Fruit fly (Drosophila melanogaster): ENCODE data around the gene Kap-alpha3.

Kap-alpha3 gene

DNA sequence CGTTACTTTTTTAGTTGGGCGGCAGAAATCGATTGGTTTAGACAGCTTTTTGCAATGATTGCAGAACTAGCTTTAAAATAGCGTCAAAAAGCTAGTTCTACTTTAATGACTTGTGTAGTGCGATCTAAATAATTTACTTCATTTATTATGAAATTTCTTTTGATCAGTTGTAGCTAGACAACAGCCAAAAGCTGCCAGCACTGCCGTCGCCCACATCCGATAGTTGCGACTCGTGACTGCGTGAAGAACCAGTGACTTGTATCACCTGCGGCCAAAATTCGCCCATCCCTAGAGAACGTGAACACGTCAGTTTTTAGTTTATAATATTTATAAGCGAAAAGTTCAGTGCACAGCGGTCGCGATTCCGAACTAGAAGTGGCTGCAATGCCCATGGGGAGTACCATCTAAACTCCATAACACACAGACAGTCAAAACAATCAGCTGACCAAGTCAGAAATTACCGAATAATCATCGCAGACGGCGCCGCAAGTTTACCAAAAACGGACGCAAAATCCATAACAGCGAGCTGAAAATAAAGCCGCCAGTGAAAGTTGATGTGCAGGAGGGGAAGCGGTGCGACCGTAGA is 9.2 kb upstream of the Kap-alpha3 start, which contains the start of gene P58IPK (continued):
- peak; percentile 45 for TF ChIP-seq Side (GFP tag; optimal IDR thresholded peaks at IDR 0.05)
- peak; percentile 80 for TF ChIP-seq CG30403 (GFP tag; optimal IDR thresholded peaks at IDR 0.05)
- TF ChIP-seq vvl (GFP tag; IDR thresholded peaks at IDR 0.05): peak; percentile 81
- TF ChIP-seq CG1832 (GFP tag; optimal IDR thresholded peaks at IDR 0.05): no peak
- TF ChIP-seq CG8388 (GFP tag; optimal IDR thresholded peaks at IDR 0.05): peak; percentile 27
- TF ChIP-seq h (optimal IDR thresholded peaks at IDR 0.05): no peak
- no peak for TF ChIP-seq CG6683 (GFP tag; optimal IDR thresholded peaks at IDR 0.05)
- TF ChIP-seq Bgb (GFP tag; IDR thresholded peaks at IDR 0.05; ENCODE audit: partially characterized antibody): peak; percentile 98
- TF ChIP-seq sob (GFP tag; IDR thresholded peaks at IDR 0.05): peak; percentile 63
- peak; percentile 67 for TF ChIP-seq CG7987 (GFP tag; optimal IDR thresholded peaks at IDR 0.05)
- peak; percentile 83 for TF ChIP-seq CG12659 (GFP tag; optimal IDR thresholded peaks at IDR 0.05)
- TF ChIP-seq tio (GFP tag; optimal IDR thresholded peaks at IDR 0.05): no peak
- TF ChIP-seq bigmax (GFP tag; optimal IDR thresholded peaks at IDR 0.05): no peak
- TF ChIP-seq nau (GFP tag; optimal IDR thresholded peaks at IDR 0.05): no peak
- no peak for TF ChIP-seq aop (GFP tag; IDR thresholded peaks at IDR 0.05)
- peak; percentile 98 for TF ChIP-seq Sry-β (GFP tag; optimal IDR thresholded peaks at IDR 0.05)
- peak; percentile 87 for TF ChIP-seq lilli (GFP tag; optimal IDR thresholded peaks at IDR 0.05)
- peak; percentile 73 for TF ChIP-seq CG14710 (tag; optimal IDR thresholded peaks at IDR 0.05)
- peak; percentile 78 for TF ChIP-seq nmo (GFP tag; optimal IDR thresholded peaks at IDR 0.05)
- TF ChIP-seq sens (GFP tag): peak; percentile 91
- peak; percentile 67 for TF ChIP-seq pum (GFP tag; optimal IDR thresholded peaks at IDR 0.05)
- TF ChIP-seq tap (tag; optimal IDR thresholded peaks at IDR 0.05): no peak
- no peak for TF ChIP-seq Lpt (GFP tag; optimal IDR thresholded peaks at IDR 0.05)
- peak; percentile 85 for TF ChIP-seq CG34422 (GFP tag; IDR thresholded peaks at IDR 0.05)
- TF ChIP-seq CG6254 (GFP tag; optimal IDR thresholded peaks at IDR 0.05): no peak
- TF ChIP-seq cas (GFP tag; IDR thresholded peaks at IDR 0.05): peak; percentile 38; the same call in 1 of the 2 replicates
- TF ChIP-seq ab (GFP tag; optimal IDR thresholded peaks at IDR 0.05): no peak
- TF ChIP-seq Ada2b (GFP tag; IDR thresholded peaks at IDR 0.05): no peak
- TF ChIP-seq Fer1 (GFP tag; optimal IDR thresholded peaks at IDR 0.05): peak; percentile 41
- peak; percentile 2 for TF ChIP-seq nom (GFP tag; optimal IDR thresholded peaks at IDR 0.05)
- TF ChIP-seq peb (GFP tag; IDR thresholded peaks at IDR 0.05): 0 out of 2 replicates have a peak, but pooled peaks have one; percentile 20
- peak; percentile 67 for TF ChIP-seq maf-S (GFP tag; optimal IDR thresholded peaks at IDR 0.05)
- peak; percentile 76 for TF ChIP-seq jumu (GFP tag; optimal IDR thresholded peaks at IDR 0.05)
- peak; percentile 75 for TF ChIP-seq Chrac-16 (GFP tag; optimal IDR thresholded peaks at IDR 0.05)
- TF ChIP-seq CG13287 (GFP tag; IDR thresholded peaks at IDR 0.05; ENCODE audit: partially characterized antibody): peak; percentile 97
- TF ChIP-seq Atf6 (GFP tag; IDR thresholded peaks at IDR 0.05): no peak; the same call in 1 of the 2 replicates
- TF ChIP-seq CG3065 (GFP tag; optimal IDR thresholded peaks at IDR 0.05): peak; percentile 37
- TF ChIP-seq CG13424 (tag; optimal IDR thresholded peaks at IDR 0.05): peak; percentile 62
- TF ChIP-seq CG2875 (GFP tag; optimal IDR thresholded peaks at IDR 0.05): no peak
- peak; percentile 53; the same call in 1 of the 2 replicates for TF ChIP-seq CG17328 (GFP tag; IDR thresholded peaks at IDR 0.05)
- TF ChIP-seq CG6854 (GFP tag; optimal IDR thresholded peaks at IDR 0.05): no peak
- TF ChIP-seq ERR (GFP tag; optimal IDR thresholded peaks at IDR 0.05): peak; percentile 61
- no peak for TF ChIP-seq sim (GFP tag; IDR thresholded peaks at IDR 0.05)
- TF ChIP-seq Awh (GFP tag; IDR thresholded peaks at IDR 0.05): no peak
- TF ChIP-seq HLHmδ (GFP tag; optimal IDR thresholded peaks at IDR 0.05): no peak
- peak; percentile 83 for TF ChIP-seq MESR4 (GFP tag; optimal IDR thresholded peaks at IDR 0.05)
- peak; percentile 54 for TF ChIP-seq pnt (GFP tag; optimal IDR thresholded peaks at IDR 0.05)
- peak; percentile 72 for TF ChIP-seq CG12391 (tag; optimal IDR thresholded peaks at IDR 0.05)
- TF ChIP-seq fd96Cb (tag; optimal IDR thresholded peaks at IDR 0.05): peak; percentile 9
- TF ChIP-seq NC2β (GFP tag; optimal IDR thresholded peaks at IDR 0.05): peak; percentile 47
- TF ChIP-seq CG2120 (GFP tag; optimal IDR thresholded peaks at IDR 0.05): peak; percentile 87

All from whole organism, embryonic.